Worm (Caenorhabditis elegans) whole organism, mixed stage, embryonic: ENCODE data around the gene clec-64.

Experiments
- ceh-43 ChIP-seq: fragments of 200-800 bp; sonication (Bioruptor generic); optimal IDR thresholded peaks from 2 replicates; lab custom pipeline; 2018; ENCODE audit warnings: mild to moderate bottlenecking, missing genetic modification characterization, moderate library complexity, missing compliant biosample characterization
- ceh-83 ChIP-seq: fragments of 200-800 bp; sonication (Bioruptor generic); optimal IDR thresholded peaks from 2 replicates; lab custom pipeline; 2018; ENCODE audit warnings: mild to moderate bottlenecking, missing genetic modification characterization, missing compliant biosample characterization
- drap-1 ChIP-seq: fragments of 200-800 bp; sonication (Bioruptor generic); optimal IDR thresholded peaks from 3 replicates; lab custom pipeline; 2018; ENCODE audit warnings: mild to moderate bottlenecking, missing genetic modification characterization, missing compliant biosample characterization
- elt-3 ChIP-seq: fragments of 150-350 bp; optimal IDR thresholded peaks from 2 replicates; lab custom pipeline; 2014; ENCODE audit warnings: missing biosample characterization, missing genetic modification characterization
- lsy-2 ChIP-seq: fragments of 150-350 bp; optimal IDR thresholded peaks from 2 replicates; lab custom pipeline; 2014; ENCODE audit warnings: missing biosample characterization, missing genetic modification characterization
- pha-4 ChIP-seq: fragments of 150-350 bp; optimal IDR thresholded peaks from 2 replicates; lab custom pipeline; 2018; ENCODE audit warnings: missing biosample characterization, missing genetic modification reagents, missing genetic modification characterization
- snpc-4 ChIP-seq: fragments of 150-350 bp; optimal IDR thresholded peaks from 2 replicates; lab custom pipeline; 2014; ENCODE audit warnings: missing biosample characterization, missing genetic modification characterization
- unc-62 ChIP-seq: fragments of 150-350 bp; optimal IDR thresholded peaks from 2 replicates; lab custom pipeline; 2014; ENCODE audit warnings: missing biosample characterization, missing genetic modification reagents, missing genetic modification characterization
- ztf-11 ChIP-seq: fragments of 150-350 bp; optimal IDR thresholded peaks from 2 replicates; lab custom pipeline; 2014; ENCODE audit warnings: missing biosample characterization, missing genetic modification characterization

- TF ChIP-seq ceh-83 (GFP tag; lab: Kevin White, UChicago) (no peak), lsy-2 (tag; lab: Kevin White, UChicago) (no peak), snpc-4 (no peak), ztf-11 (tag; lab: Kevin White, UChicago) (no peak), elt-3 (tag; lab: Kevin White, UChicago) (no peak), drap-1 (GFP tag; lab: Kevin White, UChicago) (no peak), unc-62 (GFP tag; lab: Kevin White, UChicago) (no peak), pha-4 (tag; lab: Kevin White, UChicago) (no peak), ceh-43 (GFP tag; lab: Kevin White, UChicago) (no peak)
Observed at ce11 chrII:12878071-12878668, 19.9 kb upstream of the clec-64 start, which contains the start of gene gsy-1.
